Fruit fly (Drosophila melanogaster) whole organism, embryonic: ENCODE measurements around the gene wb.

Experiments used
- Aef1 ChIP-seq: fragments of 200-800 bp; sonication (Bioruptor generic); IDR thresholded peaks from 3 replicates; pipeline ENCODE4 v1.3.6; 2022; ENCODE audit warnings: missing biosample characterization, missing genetic modification characterization
- BEAF-32 ChIP-seq: fragments of 200-800 bp; sonication (Bioruptor generic); optimal IDR thresholded peaks from 3 replicates; lab custom pipeline; 2017; ENCODE audit warnings: missing biosample characterization, missing genetic modification characterization, mild to moderate bottlenecking, moderate library complexity, missing genetic modification reagents
- Bgb ChIP-seq: fragments of 200-800 bp; sonication (Bioruptor generic); IDR thresholded peaks from 2 replicates; pipeline ENCODE4 v1.3.6; 2022; ENCODE audit warnings: missing biosample characterization, missing genetic modification characterization; ENCODE audit not compliant: partially characterized antibody
- CG1233 ChIP-seq: fragments of 200-800 bp; sonication (Bioruptor generic); optimal IDR thresholded peaks from 4 replicates; lab custom pipeline; 2018; ENCODE audit warnings: missing biosample characterization, mild to moderate bottlenecking, missing genetic modification characterization
- CG16813 ChIP-seq: fragments of 200-800 bp; sonication (Bioruptor generic); IDR thresholded peaks from 3 replicates; pipeline ENCODE4 v1.3.6; 2022; ENCODE audit warnings: missing biosample characterization, missing genetic modification characterization; ENCODE audit not compliant: partially characterized antibody
- CG2120 ChIP-seq: fragments of 200-800 bp; sonication (Bioruptor generic); optimal IDR thresholded peaks from 3 replicates; lab custom pipeline; 2016; ENCODE audit warnings: missing biosample characterization, missing genetic modification characterization
- CG2129 ChIP-seq: fragments of 200-800 bp; sonication (Bioruptor generic); IDR thresholded peaks from 2 replicates; pipeline ENCODE4 v1.3.6; 2022; ENCODE audit warnings: missing biosample characterization, missing genetic modification characterization; ENCODE audit not compliant: partially characterized antibody
- CG31441 ChIP-seq: fragments of 200-800 bp; sonication (Bioruptor generic); IDR thresholded peaks from 2 replicates; pipeline ENCODE4 v1.3.6; 2022; ENCODE audit warnings: missing biosample characterization, missing genetic modification characterization
- CG33213 ChIP-seq: fragments of 200-800 bp; sonication (Bioruptor generic); optimal IDR thresholded peaks from 3 replicates; lab custom pipeline; 2016; ENCODE audit warnings: missing biosample characterization, missing genetic modification characterization
- CG4424 ChIP-seq: fragments of 200-800 bp; sonication (Bioruptor generic); optimal IDR thresholded peaks from 3 replicates; lab custom pipeline; 2016; ENCODE audit warnings: missing biosample characterization, missing genetic modification characterization
- CG4617 ChIP-seq: fragments of 200-800 bp; sonication (Bioruptor generic); optimal IDR thresholded peaks from 3 replicates; lab custom pipeline; 2016; ENCODE audit warnings: missing biosample characterization, missing genetic modification characterization, borderline replicate concordance
- CG6689 ChIP-seq: fragments of 200-800 bp; sonication (Bioruptor generic); IDR thresholded peaks from 2 replicates; pipeline ENCODE4 v1.3.6; 2022; ENCODE audit warnings: missing biosample characterization, missing genetic modification characterization
- CG7839 ChIP-seq: fragments of 200-800 bp; sonication (Bioruptor generic); optimal IDR thresholded peaks from 3 replicates; lab custom pipeline; 2018; ENCODE audit warnings: missing biosample characterization, mild to moderate bottlenecking, missing genetic modification characterization, moderate library complexity
- CG8944 ChIP-seq: fragments of 200-800 bp; sonication (Bioruptor generic); optimal IDR thresholded peaks from 3 replicates; lab custom pipeline; 2016; ENCODE audit warnings: missing biosample characterization, missing genetic modification characterization
- CG9609 ChIP-seq: fragments of 200-800 bp; sonication (Bioruptor generic); optimal IDR thresholded peaks from 3 replicates; lab custom pipeline; 2016; ENCODE audit warnings: missing biosample characterization, missing genetic modification characterization
- CG9797 ChIP-seq: fragments of 200-800 bp; sonication (Bioruptor generic); optimal IDR thresholded peaks from 3 replicates; lab custom pipeline; 2018; ENCODE audit warnings: missing biosample characterization, mild to moderate bottlenecking, missing genetic modification characterization
- CkIIα-i1 ChIP-seq: fragments of 200-800 bp; sonication (Bioruptor generic); IDR thresholded peaks from 2 replicates; pipeline ENCODE4 v1.3.6; 2022; ENCODE audit warnings: missing biosample characterization, missing genetic modification characterization
- H15 ChIP-seq: fragments of 200-800 bp; sonication (Bioruptor generic); IDR thresholded peaks from 3 replicates; pipeline ENCODE4 v1.3.6; 2022; ENCODE audit warnings: missing biosample characterization, missing genetic modification characterization
- Hr3 ChIP-seq: fragments of 200-800 bp; sonication (Bioruptor generic); optimal IDR thresholded peaks from 3 replicates; lab custom pipeline; 2016; ENCODE audit warnings: missing biosample characterization, missing genetic modification characterization
- Lhr ChIP-seq: fragments of 200-800 bp; sonication (Bioruptor generic); optimal IDR thresholded peaks from 3 replicates; lab custom pipeline; 2017; ENCODE audit warnings: mild to moderate bottlenecking, missing biosample characterization, missing genetic modification reagents, missing genetic modification characterization
- MTF-1 ChIP-seq: fragments of 200-800 bp; sonication (Bioruptor generic); optimal IDR thresholded peaks from 2 replicates; lab custom pipeline; 2018; ENCODE audit warnings: missing biosample characterization, mild to moderate bottlenecking, missing genetic modification characterization, borderline replicate concordance
- Mad ChIP-seq: fragments of 200-800 bp; sonication (Bioruptor generic); optimal IDR thresholded peaks from 2 replicates; lab custom pipeline; 2016; ENCODE audit warnings: missing biosample characterization, missing genetic modification characterization
- Max ChIP-seq: fragments of 200-800 bp; sonication (Bioruptor generic); optimal IDR thresholded peaks from 2 replicates; lab custom pipeline; 2016; ENCODE audit warnings: missing biosample characterization, mild to moderate bottlenecking, missing genetic modification characterization
- Med ChIP-seq: fragments of 200-800 bp; sonication (Bioruptor generic); peaks from one replicate; lab custom pipeline; 2016; ENCODE audit warnings: missing biosample characterization, missing genetic modification characterization, mild to moderate bottlenecking, inconsistent platforms, moderate library complexity
- Ptx1 ChIP-seq: fragments of 200-800 bp; sonication (Bioruptor generic); IDR thresholded peaks from 2 replicates; pipeline ENCODE4 v1.3.6; 2022; ENCODE audit warnings: missing biosample characterization, missing genetic modification characterization
- Side ChIP-seq: fragments of 200-800 bp; sonication (Bioruptor generic); optimal IDR thresholded peaks from 2 replicates; lab custom pipeline; 2016; ENCODE audit warnings: missing biosample characterization, missing genetic modification characterization
- Six4 ChIP-seq: fragments of 200-800 bp; sonication (Bioruptor generic); optimal IDR thresholded peaks from 2 replicates; lab custom pipeline; 2016; ENCODE audit warnings: missing biosample characterization, missing genetic modification characterization
- Usf ChIP-seq: fragments of 200-800 bp; sonication (Bioruptor generic); optimal IDR thresholded peaks from 2 replicates; lab custom pipeline; 2017; ENCODE audit warnings: missing genotype, missing biosample characterization, missing genetic modification characterization
- aop ChIP-seq: fragments of 200-800 bp; sonication (Bioruptor generic); IDR thresholded peaks from 2 replicates; pipeline ENCODE4 v1.3.6; 2022; ENCODE audit warnings: missing biosample characterization, missing genetic modification characterization
- chinmo ChIP-seq: fragments of 200-800 bp; sonication (Bioruptor generic); IDR thresholded peaks from 4 replicates; pipeline ENCODE4 v1.3.6; 2022; ENCODE audit warnings: missing biosample characterization, missing genetic modification characterization; ENCODE audit not compliant: partially characterized antibody
- crol ChIP-seq: fragments of 200-800 bp; sonication (Bioruptor generic); IDR thresholded peaks from 2 replicates; pipeline ENCODE4 v1.3.6; 2022; ENCODE audit warnings: missing biosample characterization, missing genetic modification characterization
- cwo ChIP-seq: fragments of 200-800 bp; sonication (Bioruptor generic); optimal IDR thresholded peaks from 3 replicates; lab custom pipeline; 2017; ENCODE audit warnings: missing biosample characterization, missing genetic modification characterization, mild to moderate bottlenecking, moderate library complexity, missing genetic modification reagents
- dati ChIP-seq: fragments of 200-800 bp; sonication (Bioruptor generic); IDR thresholded peaks from 2 replicates; pipeline ENCODE4 v1.3.6; 2022; ENCODE audit warnings: missing biosample characterization, missing genetic modification characterization
- dm ChIP-seq: fragments of 200-800 bp; sonication (Bioruptor generic); optimal IDR thresholded peaks from 3 replicates; lab custom pipeline; 2016; ENCODE audit warnings: missing biosample characterization, missing genetic modification characterization
- dpn ChIP-seq, 2 experiments: fragments of 200-800 bp; sonication (Bioruptor generic); optimal IDR thresholded peaks; 3 replicates each; lab custom pipeline; 2016; ENCODE audit warnings: missing biosample characterization in 2 of 2, missing genetic modification characterization in 2 of 2
- eve ChIP-seq, 2 experiments: fragments of >200 bp; optimal IDR thresholded peaks; 2 replicates each; lab custom pipeline; 2017; ENCODE audit warnings: missing biosample characterization in 2 of 2, missing genetic modification characterization in 2 of 2
- exex ChIP-seq: fragments of 200-800 bp; sonication (Bioruptor generic); optimal IDR thresholded peaks from 4 replicates; lab custom pipeline; 2018; ENCODE audit warnings: missing biosample characterization, mild to moderate bottlenecking, missing genetic modification characterization, moderate library complexity
- gt ChIP-seq: fragments of 200-800 bp; sonication (Bioruptor generic); IDR thresholded peaks from 2 replicates; pipeline ENCODE4 v1.3.6; 2022; ENCODE audit warnings: missing biosample characterization, missing genetic modification characterization
- klu ChIP-seq: fragments of 200-800 bp; sonication (Bioruptor generic); IDR thresholded peaks from 2 replicates; pipeline ENCODE4 v1.3.6; 2022; ENCODE audit warnings: missing biosample characterization, missing genetic modification characterization
- oc ChIP-seq: fragments of 200-800 bp; sonication (Bioruptor generic); optimal IDR thresholded peaks from 2 replicates; lab custom pipeline; 2018; ENCODE audit warnings: missing biosample characterization, mild to moderate bottlenecking, missing genetic modification characterization, moderate library complexity
- odd ChIP-seq: fragments of 200-800 bp; sonication (Bioruptor generic); optimal IDR thresholded peaks from 2 replicates; lab custom pipeline; 2017; ENCODE audit warnings: missing biosample characterization, mild to moderate bottlenecking, missing genetic modification characterization
- org-1 ChIP-seq: fragments of 200-800 bp; sonication (Bioruptor generic); optimal IDR thresholded peaks from 2 replicates; lab custom pipeline; 2017; ENCODE audit warnings: missing biosample characterization, missing genetic modification characterization
- pita ChIP-seq: fragments of 200-800 bp; sonication (Bioruptor generic); optimal IDR thresholded peaks from 2 replicates; lab custom pipeline; 2017; ENCODE audit warnings: missing biosample characterization, mild to moderate bottlenecking, missing genetic modification characterization
- repo ChIP-seq: fragments of 200-800 bp; sonication (Bioruptor generic); optimal IDR thresholded peaks from 2 replicates; lab custom pipeline; 2016; ENCODE audit warnings: missing biosample characterization, missing genetic modification characterization
- sd ChIP-seq: fragments of 200-800 bp; sonication (Bioruptor generic); optimal IDR thresholded peaks from 3 replicates; lab custom pipeline; 2018; ENCODE audit warnings: missing biosample characterization, mild to moderate bottlenecking, missing genetic modification characterization, moderate library complexity
- seq ChIP-seq: fragments of 200-800 bp; sonication (Bioruptor generic); IDR thresholded peaks from 2 replicates; pipeline ENCODE4 v1.3.6; 2022; ENCODE audit warnings: missing biosample characterization, missing genetic modification characterization
- ssp ChIP-seq: fragments of 200-800 bp; sonication (Bioruptor generic); IDR thresholded peaks from 2 replicates; pipeline ENCODE4 v1.3.6; 2022; ENCODE audit warnings: missing biosample characterization, missing genetic modification characterization
- tin ChIP-seq: fragments of 200-800 bp; sonication (Bioruptor generic); optimal IDR thresholded peaks from 3 replicates; lab custom pipeline; 2016; ENCODE audit warnings: missing biosample characterization, missing genetic modification characterization
- tna ChIP-seq: fragments of 200-800 bp; sonication (Bioruptor generic); IDR thresholded peaks from 2 replicates; pipeline ENCODE4 v1.3.6; 2022; ENCODE audit warnings: missing biosample characterization, missing genetic modification characterization; ENCODE audit not compliant: partially characterized antibody
- vvl ChIP-seq: fragments of 200-800 bp; sonication (Bioruptor generic); IDR thresholded peaks from 2 replicates; pipeline ENCODE4 v1.3.6; 2022; ENCODE audit warnings: missing biosample characterization, missing genetic modification characterization
- zen2 ChIP-seq: fragments of 200-800 bp; sonication (Bioruptor generic); IDR thresholded peaks from 3 replicates; pipeline ENCODE4 v1.3.6; 2022; ENCODE audit warnings: missing biosample characterization, missing genetic modification characterization; ENCODE audit not compliant: partially characterized antibody

wb gene

DNA sequence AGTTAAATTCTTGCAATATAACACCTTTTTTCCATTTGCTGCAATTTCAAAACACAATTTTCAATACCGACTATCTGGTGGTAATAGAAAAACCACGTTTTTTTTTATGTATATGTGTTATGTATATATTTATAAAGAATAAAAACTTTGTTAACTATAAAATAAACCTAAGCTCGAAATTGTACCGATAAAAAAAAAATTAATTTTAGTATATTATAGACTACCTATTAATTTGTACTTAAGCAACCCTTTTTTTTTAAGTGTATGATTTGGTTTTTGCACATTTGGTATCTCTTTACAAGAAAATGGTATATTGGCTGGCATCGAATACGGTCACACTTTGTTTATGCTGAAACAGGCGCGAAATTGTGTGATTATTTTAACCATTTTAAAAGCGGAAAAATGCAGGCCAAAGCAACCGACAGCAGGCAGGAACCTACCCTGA is 98.9 kb downstream of the wb start, which contains the start of gene spel1 (continued):
- TF ChIP-seq oc (peak; percentile 60), tin (GFP tag; lab: Kevin White, UChicago) (peak; percentile 67), CG9797 (GFP tag; lab: Kevin White, UChicago) (peak; percentile 67), Aef1 (peak; percentile 72), CG2129 (GFP tag; lab: Robert Waterston, UW) (no peak), Max (GFP tag; lab: Kevin White, UChicago) (peak; percentile 20), dpn (GFP tag; optimal IDR thresholded peaks at IDR 0.05; lab: Kevin White, UChicago) (peak; percentile 41 to 74), dm (no peak), pita (GFP tag; lab: Kevin White, UChicago) (no peak), vvl (GFP tag; lab: Robert Waterston, UW) (peak; percentile 91), CG8944 (GFP tag; lab: Kevin White, UChicago) (peak; percentile 35), Six4 (GFP tag; lab: Kevin White, UChicago) (peak; percentile 74), Mad (GFP tag; lab: Kevin White, UChicago) (no peak), CG9609 (GFP tag; lab: Kevin White, UChicago) (no peak), CG4617 (GFP tag; lab: Kevin White, UChicago) (peak; percentile 60), CG4424 (GFP tag; lab: Kevin White, UChicago) (peak; percentile 81), aop (GFP tag; lab: Robert Waterston, UW) (no peak), chinmo (GFP tag; lab: Robert Waterston, UW) (no peak), ssp (GFP tag; lab: Robert Waterston, UW) (peak; percentile 42; the same call in 1 of the 2 replicates), Bgb (GFP tag; lab: Robert Waterston, UW) (no peak), CG6689 (peak; percentile 83), MTF-1 (GFP tag; lab: Kevin White, UChicago) (peak; percentile 23), CG2120 (GFP tag; lab: Kevin White, UChicago) (peak; percentile 75), odd (GFP tag; lab: Kevin White, UChicago) (peak; percentile 35), CG33213 (GFP tag; lab: Kevin White, UChicago) (peak; percentile 57), Side (no peak), zen2 (GFP tag; lab: Robert Waterston, UW) (no peak), Usf (GFP tag; lab: Kevin White, UChicago) (no peak), exex (tag; lab: Kevin White, UChicago) (peak; percentile 37), dati (no peak), H15 (GFP tag; lab: Robert Waterston, UW) (peak; percentile 49; the same call in 1 of the 3 replicates), CG7839 (peak; percentile 88), CG1233 (GFP tag; lab: Kevin White, UChicago) (no peak), gt (no peak), eve (GFP tag; optimal IDR thresholded peaks at IDR 0.05; lab: Kevin White, UChicago) (no peak), klu (GFP tag; lab: Robert Waterston, UW) (peak; percentile 54; the same call in 1 of the 2 replicates), Ptx1 (GFP tag; lab: Robert Waterston, UW) (peak; percentile 80), seq (GFP tag; lab: Robert Waterston, UW) (peak; percentile 49; the same call in 1 of the 2 replicates), Lhr (GFP tag; lab: Kevin White, UChicago) (peak; percentile 41), CG31441 (GFP tag; lab: Robert Waterston, UW) (peak; percentile 91), cwo (peak; percentile 53), crol (GFP tag; lab: Robert Waterston, UW) (no peak), Med (peak; percentile 75), repo (GFP tag; lab: Kevin White, UChicago) (no peak), sd (tag; lab: Kevin White, UChicago) (peak; percentile 42), BEAF-32 (GFP tag; lab: Kevin White, UChicago) (no peak), CG16813 (GFP tag; lab: Robert Waterston, UW) (no peak), org-1 (no peak), tna (GFP tag; lab: Robert Waterston, UW) (no peak), Hr3 (GFP tag; lab: Kevin White, UChicago) (peak; percentile 81), CkIIα-i1 (GFP tag; lab: Robert Waterston, UW) (no peak)
